Worm (Caenorhabditis elegans) whole organism, L3 larva: ENCODE results near the gene Y64G10A.2.

Source experiments
- R02D3.7 ChIP-seq: fragments of 150-350 bp; optimal IDR thresholded peaks from 2 replicates; lab custom pipeline; 2014; ENCODE audit warnings: missing biosample characterization, missing genetic modification characterization
- aly-2 ChIP-seq: fragments of 150-350 bp; optimal IDR thresholded peaks from 2 replicates; lab custom pipeline; 2014; ENCODE audit warnings: missing biosample characterization, missing genetic modification characterization
- ama-1 ChIP-seq: fragments of 150-350 bp; optimal IDR thresholded peaks from 2 replicates; lab custom pipeline; 2018
- ceh-16 ChIP-seq: sonication (generic microtip); optimal IDR thresholded peaks from 2 replicates; lab custom pipeline; 2017; ENCODE audit warnings: missing biosample characterization, missing genetic modification characterization
- ceh-28 ChIP-seq: fragments of 150-350 bp; optimal IDR thresholded peaks from 2 replicates; lab custom pipeline; 2014; ENCODE audit warnings: missing biosample characterization, missing genetic modification reagents, missing genetic modification characterization
- ceh-82 ChIP-seq: fragments of 150-350 bp; optimal IDR thresholded peaks from 2 replicates; lab custom pipeline; 2014; ENCODE audit warnings: missing biosample characterization, missing genetic modification characterization
- ceh-9 ChIP-seq: sonication (generic microtip); optimal IDR thresholded peaks from 2 replicates; lab custom pipeline; 2018; ENCODE audit warnings: missing biosample characterization, missing genetic modification characterization
- egl-5 ChIP-seq: fragments of 150-350 bp; optimal IDR thresholded peaks from 2 replicates; lab custom pipeline; 2017; ENCODE audit warnings: missing biosample characterization, missing genetic modification reagents, missing genetic modification characterization, inconsistent platforms
- elt-1 ChIP-seq: fragments of 150-350 bp; optimal IDR thresholded peaks from 2 replicates; lab custom pipeline; 2014; ENCODE audit warnings: missing biosample characterization, missing genetic modification characterization
- elt-2 ChIP-seq: sonication (generic microtip); optimal IDR thresholded peaks from 2 replicates; lab custom pipeline; 2016; ENCODE audit warnings: missing genetic modification reagents, mild to moderate bottlenecking, missing genetic modification characterization, missing compliant biosample characterization
- elt-3 ChIP-seq, 3 experiments: fragments of 150-350 bp in 1 of 3; sonication (generic microtip) in 2 of 3; optimal IDR thresholded peaks; 2 replicates in 2 of 3; 4 replicates in 1 of 3; lab custom pipeline; 2014 to 2017; ENCODE audit warnings: missing biosample characterization in 3 of 3, missing genetic modification characterization in 3 of 3
- eor-1 ChIP-seq, 2 experiments: fragments of 150-350 bp; optimal IDR thresholded peaks; 2 replicates each; lab custom pipeline; 2014 to 2018; ENCODE audit warnings: missing biosample characterization in 2 of 2, missing genetic modification characterization in 2 of 2
- fkh-2 ChIP-seq: fragments of 150-350 bp; optimal IDR thresholded peaks from 2 replicates; lab custom pipeline; 2014; ENCODE audit warnings: missing biosample characterization, missing genetic modification reagents, missing genetic modification characterization
- fos-1 ChIP-seq: fragments of 150-350 bp; optimal IDR thresholded peaks from 2 replicates; lab custom pipeline; 2014; ENCODE audit warnings: missing biosample characterization, missing genetic modification characterization
- hmg-11 ChIP-seq: sonication (generic microtip); optimal IDR thresholded peaks from 2 replicates; lab custom pipeline; 2016; ENCODE audit warnings: missing genetic modification characterization, missing compliant biosample characterization
- jun-1 ChIP-seq: fragments of 150-350 bp; optimal IDR thresholded peaks from 2 replicates; lab custom pipeline; 2014; ENCODE audit warnings: missing biosample characterization, missing genetic modification reagents, missing genetic modification characterization
- lin-15B ChIP-seq: fragments of 150-350 bp; optimal IDR thresholded peaks from 2 replicates; lab custom pipeline; 2014; ENCODE audit warnings: missing biosample characterization, missing genetic modification characterization
- lin-39 ChIP-seq: fragments of 150-350 bp; optimal IDR thresholded peaks from 2 replicates; lab custom pipeline; 2018; ENCODE audit warnings: missing biosample characterization, missing genetic modification reagents, missing genetic modification characterization
- mdl-1 ChIP-seq: fragments of 150-350 bp; optimal IDR thresholded peaks from 2 replicates; lab custom pipeline; 2014; ENCODE audit warnings: missing biosample characterization, missing genetic modification characterization
- mml-1 ChIP-seq: fragments of 150-350 bp; sonication (generic microtip); optimal IDR thresholded peaks from 3 replicates; lab custom pipeline; 2014; ENCODE audit warnings: missing biosample characterization, missing genetic modification characterization
- nfya-1 ChIP-seq: sonication (generic microtip); optimal IDR thresholded peaks from 2 replicates; lab custom pipeline; 2017; ENCODE audit warnings: missing genetic modification characterization, mild to moderate bottlenecking, missing compliant biosample characterization, antibody characterized with exemption, moderate library complexity; ENCODE audit not compliant: insufficient read depth
- nhr-12 ChIP-seq: fragments of 150-350 bp; optimal IDR thresholded peaks from 2 replicates; lab custom pipeline; 2014; ENCODE audit warnings: missing biosample characterization, missing genetic modification characterization
- nhr-23 ChIP-seq: fragments of 150-350 bp; optimal IDR thresholded peaks from 2 replicates; lab custom pipeline; 2014; ENCODE audit warnings: missing biosample characterization, missing genetic modification reagents, missing genetic modification characterization
- nhr-25 ChIP-seq: sonication (generic microtip); optimal IDR thresholded peaks from 2 replicates; lab custom pipeline; 2017; ENCODE audit warnings: missing biosample characterization, missing genetic modification characterization
- nhr-43 ChIP-seq: sonication (generic microtip); optimal IDR thresholded peaks from 2 replicates; lab custom pipeline; 2016; ENCODE audit warnings: mild to moderate bottlenecking, missing genetic modification characterization, missing compliant biosample characterization; ENCODE audit not compliant: poor library complexity, severe bottlenecking
- nhr-77 ChIP-seq: fragments of 150-350 bp; optimal IDR thresholded peaks from 2 replicates; lab custom pipeline; 2014; ENCODE audit warnings: missing biosample characterization, missing genetic modification characterization
- pha-4 ChIP-seq: fragments of 150-350 bp; optimal IDR thresholded peaks from 2 replicates; lab custom pipeline; 2014; ENCODE audit warnings: missing biosample characterization, missing genetic modification reagents, missing genetic modification characterization
- pqm-1 ChIP-seq: fragments of 150-350 bp; optimal IDR thresholded peaks from 2 replicates; lab custom pipeline; 2017; ENCODE audit warnings: missing biosample characterization, missing genetic modification characterization, inconsistent platforms
- skn-1 ChIP-seq: fragments of 150-350 bp; optimal IDR thresholded peaks from 2 replicates; lab custom pipeline; 2014; ENCODE audit warnings: missing biosample characterization, missing genetic modification characterization
- snpc-4 ChIP-seq: fragments of 150-350 bp; optimal IDR thresholded peaks from 2 replicates; lab custom pipeline; 2014; ENCODE audit warnings: missing biosample characterization, missing genetic modification characterization
- unc-39 ChIP-seq: sonication (generic microtip); optimal IDR thresholded peaks from 4 replicates; lab custom pipeline; 2017; ENCODE audit warnings: missing biosample characterization, missing genetic modification characterization
- unc-62 ChIP-seq: fragments of 150-350 bp; sonication (generic microtip); optimal IDR thresholded peaks from 4 replicates; lab custom pipeline; 2014; ENCODE audit warnings: missing biosample characterization, missing genetic modification reagents, missing genetic modification characterization
- zag-1 ChIP-seq: fragments of 150-350 bp; optimal IDR thresholded peaks from 2 replicates; lab custom pipeline; 2014; ENCODE audit warnings: missing biosample characterization, missing genetic modification characterization
- ztf-11 ChIP-seq: fragments of 150-350 bp; optimal IDR thresholded peaks from 2 replicates; lab custom pipeline; 2014; ENCODE audit warnings: missing biosample characterization, missing genetic modification characterization
- ztf-4 ChIP-seq: fragments of 150-350 bp; optimal IDR thresholded peaks from 2 replicates; lab custom pipeline; 2014; ENCODE audit warnings: missing biosample characterization, missing genetic modification characterization

The Y64G10A.2 gene

ce11 chrIV:14259197-14259596 is 14.9 kb upstream of the Y64G10A.2 start:
- no peak for TF ChIP-seq lin-15B
- no peak for TF ChIP-seq fos-1
- no peak for TF ChIP-seq ama-1

ce11 chrIV:14257528-14257927 is 13.3 kb upstream of the Y64G10A.2 start:
- TF ChIP-seq ztf-11 (tag; lab: Kevin White, UChicago), result no peak
- TF ChIP-seq fkh-2 (tag; lab: Kevin White, UChicago), result no peak
- no peak for TF ChIP-seq elt-3 (tag; optimal IDR thresholded peaks at IDR 0.05; lab: Kevin White, UChicago)
- no peak for TF ChIP-seq elt-1 (tag; lab: Kevin White, UChicago)
- TF ChIP-seq nhr-77 (tag; lab: Kevin White, UChicago), result no peak
- TF ChIP-seq ceh-9 (tag; lab: Kevin White, UChicago), result no peak
- TF ChIP-seq mdl-1 (tag; lab: Kevin White, UChicago), result no peak
- TF ChIP-seq nhr-12 (tag; lab: Kevin White, UChicago), result no peak
- TF ChIP-seq, all 47 proteins: peak for 0

DNA sequence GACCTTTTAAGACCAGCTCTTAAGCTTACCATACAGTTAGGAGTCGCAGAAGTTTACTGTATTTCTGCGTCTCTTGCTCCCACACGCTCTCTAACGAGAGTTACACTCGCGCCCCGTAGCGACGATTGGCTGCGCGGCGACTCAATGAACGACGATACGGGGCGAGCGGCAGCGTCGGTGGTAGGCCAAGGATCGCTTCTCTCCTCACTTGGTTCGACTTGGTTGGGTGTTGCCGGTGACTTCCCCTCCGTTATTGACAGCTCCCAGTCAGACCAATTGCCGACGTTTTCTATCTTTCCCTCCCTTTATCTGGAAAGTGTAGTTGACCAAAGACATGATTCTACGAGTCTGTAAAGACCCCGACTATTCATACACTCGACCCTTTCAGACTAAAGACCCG is 11.3 kb upstream of the Y64G10A.2 start:
- TF ChIP-seq egl-5 (tag; lab: Kevin White, UChicago) (no peak), nhr-23 (tag; lab: Kevin White, UChicago) (no peak), jun-1 (no peak), hmg-11 (tag; lab: Kevin White, UChicago) (no peak), pha-4 (tag; lab: Kevin White, UChicago) (no peak), skn-1 (tag; lab: Kevin White, UChicago) (no peak), pqm-1 (no peak), nhr-77 (tag; lab: Kevin White, UChicago) (no peak), lin-15B (no peak), ztf-4 (tag; lab: Kevin White, UChicago) (no peak), lin-39 (tag; lab: Kevin White, UChicago) (no peak), ceh-28 (tag; lab: Kevin White, UChicago) (no peak), aly-2 (tag; lab: Kevin White, UChicago) (no peak), ceh-16 (no peak)
- TF ChIP-seq, all 47 proteins: peak for 0

DNA sequence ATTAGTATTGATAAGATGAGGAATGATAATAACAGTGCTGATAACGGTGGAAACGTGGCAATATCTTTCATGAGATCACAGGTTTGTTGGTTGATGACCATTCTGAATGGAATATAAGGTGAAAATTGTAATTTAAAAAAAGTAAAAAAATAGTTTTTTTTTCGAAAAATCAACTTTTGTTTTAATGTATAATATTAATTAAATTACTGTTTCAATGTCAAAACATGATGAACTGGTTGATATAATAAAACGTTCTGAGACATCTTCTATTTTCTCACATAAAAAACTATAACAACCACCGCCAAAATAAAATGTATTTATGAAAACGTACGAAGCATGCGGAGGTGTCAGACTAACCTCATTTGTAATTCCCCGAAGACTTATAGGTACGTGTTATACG is 5.9 kb upstream of the Y64G10A.2 start, which contains the start of gene srab-24:
Gene srab-24 (minus strand): TSS at position 101 of the 400 bp plus-strand sequence.
- TF ChIP-seq unc-39 (tag; lab: Kevin White, UChicago) (no peak), R02D3.7 (tag; lab: Kevin White, UChicago) (no peak), nhr-77 (tag; lab: Kevin White, UChicago) (no peak), elt-2 (tag; lab: Kevin White, UChicago) (no peak), elt-3 (tag; optimal IDR thresholded peaks at IDR 0.05; lab: Kevin White, UChicago) (no peak), zag-1 (tag; lab: Kevin White, UChicago) (no peak), lin-39 (tag; lab: Kevin White, UChicago) (no peak), fkh-2 (tag; lab: Kevin White, UChicago) (no peak)

ce11 chrIV:14249447-14249846 is 5.2 kb upstream of the Y64G10A.2 start:
- TF ChIP-seq elt-2 (tag; lab: Kevin White, UChicago) (no peak), nfya-1 (tag; lab: Kevin White, UChicago) (peak; percentile 92)
- TF ChIP-seq, all 47 proteins: peak for 1

ce11 chrIV:14241382-14242122 is 2.7 kb downstream of the Y64G10A.2 start, which contains the start of gene Y64G10A.10:
Gene Y64G10A.10, minus strand, starts transcription at chrIV:14241432.
- TF ChIP-seq fos-1 (no peak), eor-1 (tag; optimal IDR thresholded peaks at IDR 0.05; lab: Kevin White, UChicago) (no peak), zag-1 (tag; lab: Kevin White, UChicago) (no peak), nhr-25 (no peak), snpc-4 (tag; lab: Kevin White, UChicago) (no peak), ceh-82 (no peak), lin-15B (no peak), unc-62 (GFP tag; lab: Kevin White, UChicago) (no peak), pqm-1 (no peak), nhr-43 (tag; lab: Kevin White, UChicago) (no peak), nfya-1 (tag; lab: Kevin White, UChicago) (no peak), nhr-23 (tag; lab: Kevin White, UChicago) (no peak), hmg-11 (tag; lab: Kevin White, UChicago) (no peak), elt-1 (tag; lab: Kevin White, UChicago) (no peak), mml-1 (tag; lab: Kevin White, UChicago) (no peak), R02D3.7 (tag; lab: Kevin White, UChicago) (no peak), pha-4 (tag; lab: Kevin White, UChicago) (no peak), ceh-9 (tag; lab: Kevin White, UChicago) (no peak), unc-39 (tag; lab: Kevin White, UChicago) (no peak)
